Fruit fly (Drosophila melanogaster): Measurements from ENCODE around the gene RPA3.

The RPA3 gene

dm6 chrX:11628986-11629571 lies 13.4 kb upstream of the RPA3 start:
- TF ChIP-seq CG8478 (optimal IDR thresholded peaks at IDR 0.05) (no peak), pan (optimal IDR thresholded peaks at IDR 0.05) (no peak), usp (GFP tag; optimal IDR thresholded peaks at IDR 0.05) (no peak), EcR (GFP tag; optimal IDR thresholded peaks at IDR 0.05) (no peak), psq (optimal IDR thresholded peaks at IDR 0.05) (no peak), Dll (optimal IDR thresholded peaks at IDR 0.05) (no peak)

dm6 chrX:11622649-11623425 lies 7.2 kb upstream of the RPA3 start:
- TF ChIP-seq usp (GFP tag; optimal IDR thresholded peaks at IDR 0.05) (no peak), psq (optimal IDR thresholded peaks at IDR 0.05) (no peak), pan (optimal IDR thresholded peaks at IDR 0.05) (no peak), EcR (GFP tag; optimal IDR thresholded peaks at IDR 0.05) (no peak), CG8478 (optimal IDR thresholded peaks at IDR 0.05) (no peak), Dll (optimal IDR thresholded peaks at IDR 0.05) (no peak)

dm6 chrX:11621866-11622648 lies 6.4 kb upstream of the RPA3 start, which contains the start of gene Ptp10D:
Ptp10D (plus strand) TSS chrX:11622015.
- no peak for TF ChIP-seq Dll (optimal IDR thresholded peaks at IDR 0.05)
- TF ChIP-seq pan (optimal IDR thresholded peaks at IDR 0.05), result no peak
- no peak for TF ChIP-seq usp (GFP tag; optimal IDR thresholded peaks at IDR 0.05)
- no peak for TF ChIP-seq psq (optimal IDR thresholded peaks at IDR 0.05)
- no peak for TF ChIP-seq CG8478 (optimal IDR thresholded peaks at IDR 0.05)
- TF ChIP-seq EcR (GFP tag; optimal IDR thresholded peaks at IDR 0.05), result no peak

- TF ChIP-seq psq (optimal IDR thresholded peaks at IDR 0.05) (no peak), Dll (optimal IDR thresholded peaks at IDR 0.05) (no peak), usp (GFP tag; optimal IDR thresholded peaks at IDR 0.05) (no peak), pan (optimal IDR thresholded peaks at IDR 0.05) (no peak), EcR (GFP tag; optimal IDR thresholded peaks at IDR 0.05) (no peak), CG8478 (optimal IDR thresholded peaks at IDR 0.05) (no peak)
Measured at dm6 chrX:11621315-11621865, 5.8 kb upstream of the RPA3 start.

- TF ChIP-seq CG8478 (optimal IDR thresholded peaks at IDR 0.05), result no peak
- TF ChIP-seq pan (optimal IDR thresholded peaks at IDR 0.05), result no peak
- no peak for TF ChIP-seq psq (optimal IDR thresholded peaks at IDR 0.05)
- no peak for TF ChIP-seq Dll (optimal IDR thresholded peaks at IDR 0.05)
- TF ChIP-seq usp (GFP tag; optimal IDR thresholded peaks at IDR 0.05), result no peak
- no peak for TF ChIP-seq EcR (GFP tag; optimal IDR thresholded peaks at IDR 0.05)
Measured at dm6 chrX:11620527-11620926, 4.9 kb upstream of the RPA3 start.

- no peak for TF ChIP-seq EcR (GFP tag; optimal IDR thresholded peaks at IDR 0.05)
- no peak for TF ChIP-seq usp (GFP tag; optimal IDR thresholded peaks at IDR 0.05)
- TF ChIP-seq pan (optimal IDR thresholded peaks at IDR 0.05), result no peak
- no peak for TF ChIP-seq Dll (optimal IDR thresholded peaks at IDR 0.05)
Measured at dm6 chrX:11619617-11620016, 4.0 kb upstream of the RPA3 start.

- TF ChIP-seq CG8478 (optimal IDR thresholded peaks at IDR 0.05) (no peak), Dll (optimal IDR thresholded peaks at IDR 0.05) (no peak), pan (optimal IDR thresholded peaks at IDR 0.05) (no peak), EcR (GFP tag; optimal IDR thresholded peaks at IDR 0.05) (no peak), psq (optimal IDR thresholded peaks at IDR 0.05) (no peak), usp (GFP tag; optimal IDR thresholded peaks at IDR 0.05) (no peak)
Measured at dm6 chrX:11616496-11616952, 884 bp upstream of the RPA3 start.

dm6 chrX:11611645-11612079 lies 4.0 kb downstream of the RPA3 start, which contains the start of the genes CG2247 and CG1703:
CG2247 (minus strand) TSS chrX:11611652.
CG1703 (plus strand) TSS chrX:11611927.
- TF ChIP-seq CG8478 (optimal IDR thresholded peaks at IDR 0.05), result no peak
- TF ChIP-seq pan (optimal IDR thresholded peaks at IDR 0.05), result no peak
- no peak for TF ChIP-seq EcR (GFP tag; optimal IDR thresholded peaks at IDR 0.05)
- no peak for TF ChIP-seq Dll (optimal IDR thresholded peaks at IDR 0.05)
- no peak for TF ChIP-seq psq (optimal IDR thresholded peaks at IDR 0.05)
- no peak for TF ChIP-seq usp (GFP tag; optimal IDR thresholded peaks at IDR 0.05)

- TF ChIP-seq CG8478 (optimal IDR thresholded peaks at IDR 0.05), result no peak
- TF ChIP-seq EcR (GFP tag; optimal IDR thresholded peaks at IDR 0.05), result no peak
- no peak for TF ChIP-seq usp (GFP tag; optimal IDR thresholded peaks at IDR 0.05)
- TF ChIP-seq pan (optimal IDR thresholded peaks at IDR 0.05), result no peak
- TF ChIP-seq psq (optimal IDR thresholded peaks at IDR 0.05), result no peak
- TF ChIP-seq Dll (optimal IDR thresholded peaks at IDR 0.05), result no peak
Measured at dm6 chrX:11611056-11611644, 4.5 kb downstream of the RPA3 start.

- no peak for TF ChIP-seq CG8478 (optimal IDR thresholded peaks at IDR 0.05)
- no peak for TF ChIP-seq usp (GFP tag; optimal IDR thresholded peaks at IDR 0.05)
- no peak for TF ChIP-seq psq (optimal IDR thresholded peaks at IDR 0.05)
Measured at dm6 chrX:11604094-11604493, 11.5 kb downstream of the RPA3 start, which contains the start of gene CG2533. CG2533 (minus strand) TSS chrX:11604194.

- TF ChIP-seq EcR (GFP tag; optimal IDR thresholded peaks at IDR 0.05) (no peak), Dll (optimal IDR thresholded peaks at IDR 0.05) (no peak), pan (optimal IDR thresholded peaks at IDR 0.05) (no peak), usp (GFP tag; optimal IDR thresholded peaks at IDR 0.05) (no peak), CG8478 (optimal IDR thresholded peaks at IDR 0.05) (no peak), psq (optimal IDR thresholded peaks at IDR 0.05) (no peak)
Measured at dm6 chrX:11601408-11601807, 14.2 kb downstream of the RPA3 start.
